Worm (Caenorhabditis elegans) whole organism, young adult: ENCODE data around the gene spe-6.

Source experiments
- C06A6.2 ChIP-seq: fragments of 200-800 bp; sonication (Bioruptor generic); conservative IDR thresholded peaks from 2 replicates; pipeline ENCODE4 v1.3.6; 2022; ENCODE audit warnings: missing genetic modification characterization, missing compliant biosample characterization
- F23B12.7 ChIP-seq: sonication (generic microtip); optimal IDR thresholded peaks from 2 replicates; lab custom pipeline; 2017; ENCODE audit warnings: missing genetic modification characterization, mild to moderate bottlenecking, missing compliant biosample characterization, antibody characterized with exemption, moderate library complexity; ENCODE audit not compliant: insufficient read depth
- bed-1 ChIP-seq: fragments of 200-800 bp; sonication (Bioruptor generic); IDR thresholded peaks from 2 replicates; pipeline ENCODE4 v1.3.6; 2022; ENCODE audit warnings: missing genetic modification reagents, missing genetic modification characterization, missing compliant biosample characterization
- bed-2 ChIP-seq: fragments of 200-800 bp; sonication (Bioruptor generic); IDR thresholded peaks from 2 replicates; pipeline ENCODE4 v1.3.6; 2022; ENCODE audit warnings: missing genetic modification reagents, missing genetic modification characterization, missing compliant biosample characterization
- ccch-3 ChIP-seq: fragments of 200-800 bp; sonication (Bioruptor generic); optimal IDR thresholded peaks from 2 replicates; lab custom pipeline; 2018; ENCODE audit warnings: mild to moderate bottlenecking, missing genetic modification characterization, missing compliant biosample characterization
- lag-1 ChIP-seq: fragments of 200-800 bp; sonication (Bioruptor generic); IDR thresholded peaks from 2 replicates; pipeline ENCODE4 v1.3.6; 2022; ENCODE audit warnings: missing genetic modification reagents, missing genetic modification characterization, missing compliant biosample characterization
- lsy-27 ChIP-seq: sonication (generic microtip); optimal IDR thresholded peaks from 2 replicates; lab custom pipeline; 2017; ENCODE audit warnings: missing genetic modification characterization, mild to moderate bottlenecking, missing compliant biosample characterization, antibody characterized with exemption, missing genotype, borderline replicate concordance; ENCODE audit not compliant: insufficient read depth
- madf-8 ChIP-seq: fragments of 200-800 bp; sonication (Bioruptor generic); conservative IDR thresholded peaks from 2 replicates; pipeline ENCODE4 v1.3.6; 2022; ENCODE audit warnings: missing genetic modification reagents, missing genetic modification characterization, missing compliant biosample characterization
- rec-8 ChIP-seq, 2 experiments: sonication (generic microtip); optimal IDR thresholded peaks; 2 replicates each; lab custom pipeline; 2016; ENCODE audit warnings: mild to moderate bottlenecking in 2 of 2, missing genetic modification characterization in 2 of 2, missing genetic modification reagents in 2 of 2, missing genotype in 2 of 2, missing biosample characterization in 1 of 2, missing compliant biosample characterization in 1 of 2, moderate library complexity in 1 of 2
- snpc-4 ChIP-seq, 5 experiments: fragments of 150-350 bp in 1 of 5; sonication (generic microtip) in 4 of 5; optimal IDR thresholded peaks; 2 replicates each; lab custom pipeline; 2014 to 2018; ENCODE audit warnings: missing genetic modification characterization in 5 of 5, missing biosample characterization in 3 of 5, antibody characterized with exemption in 2 of 5, mild to moderate bottlenecking in 2 of 5, missing compliant biosample characterization in 2 of 5, missing genotype in 2 of 5, moderate library complexity in 2 of 5, missing genetic modification reagents in 1 of 5
- tlf-1 ChIP-seq: fragments of 200-800 bp; sonication (Bioruptor generic); optimal IDR thresholded peaks from 2 replicates; lab custom pipeline; 2018; ENCODE audit warnings: mild to moderate bottlenecking, missing genetic modification characterization, missing compliant biosample characterization
- unc-130 ChIP-seq: sonication (generic microtip); optimal IDR thresholded peaks from 2 replicates; lab custom pipeline; 2016; ENCODE audit warnings: missing genetic modification reagents, missing genetic modification characterization, missing compliant biosample characterization
- unc-62 ChIP-seq: fragments of 150-350 bp; optimal IDR thresholded peaks from 2 replicates; lab custom pipeline; 2014; ENCODE audit warnings: missing biosample characterization, missing genetic modification reagents, missing genetic modification characterization
- ztf-6 ChIP-seq: fragments of 200-800 bp; sonication (Bioruptor generic); IDR thresholded peaks from 2 replicates; pipeline ENCODE4 v1.3.6; 2022; ENCODE audit warnings: missing genetic modification reagents, missing genetic modification characterization, missing compliant biosample characterization

DNA sequence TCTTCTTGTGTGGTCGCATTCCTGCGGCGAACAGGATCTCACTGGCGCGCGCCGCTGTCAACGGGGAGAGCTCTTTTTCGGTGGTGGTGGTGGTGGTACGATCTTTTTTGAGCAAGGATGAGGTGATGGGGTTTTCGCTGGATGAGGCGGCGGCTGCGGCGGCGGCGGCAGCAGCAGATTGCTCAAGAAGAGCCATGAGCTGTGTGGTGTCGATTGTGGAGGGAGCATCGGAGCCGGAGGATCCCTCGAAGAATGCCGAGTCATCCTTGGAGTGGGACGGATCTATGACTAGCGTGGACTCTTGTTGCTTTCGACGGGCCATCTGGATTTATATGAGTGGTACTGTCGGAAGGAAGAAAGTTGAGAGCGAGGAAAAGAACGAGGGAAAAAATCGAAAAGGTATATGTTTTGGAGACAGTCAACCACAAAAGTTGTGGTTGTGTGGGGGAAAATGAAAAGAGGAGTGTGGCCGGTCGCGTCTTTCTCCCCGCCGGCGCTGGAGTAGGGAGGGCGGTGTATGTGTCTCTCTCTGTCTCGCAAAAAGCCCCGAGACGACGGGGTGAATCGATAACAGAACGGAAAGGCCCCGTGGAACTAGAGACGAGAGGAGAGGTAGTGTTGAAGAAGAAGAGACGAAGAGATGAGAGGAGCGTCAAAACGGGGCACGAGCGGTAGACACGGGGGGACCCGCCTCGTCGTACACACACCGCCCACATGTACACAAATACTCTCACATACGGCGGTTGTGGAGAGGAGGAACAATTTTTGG lies 38.7 kb upstream of the spe-6 start:
- no peak for TF ChIP-seq F23B12.7
- no peak for TF ChIP-seq bed-1 (GFP tag; lab: Robert Waterston, UW)
- TF ChIP-seq unc-62: no peak
- TF ChIP-seq C06A6.2 (GFP tag; lab: Robert Waterston, UW): no peak
- TF ChIP-seq tlf-1 (GFP tag; lab: Kevin White, UChicago): no peak
- TF ChIP-seq ztf-6 (GFP tag; lab: Robert Waterston, UW): no peak
- TF ChIP-seq lsy-27 (tag; lab: Kevin White, UChicago): no peak
- TF ChIP-seq bed-2: no peak
- TF ChIP-seq madf-8 (GFP tag; lab: Robert Waterston, UW): no peak
- no peak for TF ChIP-seq unc-130
- TF ChIP-seq lag-1 (GFP tag; lab: Robert Waterston, UW): no peak
- TF ChIP-seq snpc-4 (GFP tag; optimal IDR thresholded peaks at IDR 0.05; lab: Kevin White, UChicago): no peak
- TF ChIP-seq snpc-4 (tag; optimal IDR thresholded peaks at IDR 0.05; lab: Kevin White, UChicago): peak in 2 of 4 experiments; percentile 2 to 42
- no peak for TF ChIP-seq rec-8 (tag; optimal IDR thresholded peaks at IDR 0.05; lab: Kevin White, UChicago)
- no peak for TF ChIP-seq ccch-3 (GFP tag; lab: Kevin White, UChicago)
